Worm (Caenorhabditis elegans): ENCODE measurements around the gene W08F4.13.

DNA sequence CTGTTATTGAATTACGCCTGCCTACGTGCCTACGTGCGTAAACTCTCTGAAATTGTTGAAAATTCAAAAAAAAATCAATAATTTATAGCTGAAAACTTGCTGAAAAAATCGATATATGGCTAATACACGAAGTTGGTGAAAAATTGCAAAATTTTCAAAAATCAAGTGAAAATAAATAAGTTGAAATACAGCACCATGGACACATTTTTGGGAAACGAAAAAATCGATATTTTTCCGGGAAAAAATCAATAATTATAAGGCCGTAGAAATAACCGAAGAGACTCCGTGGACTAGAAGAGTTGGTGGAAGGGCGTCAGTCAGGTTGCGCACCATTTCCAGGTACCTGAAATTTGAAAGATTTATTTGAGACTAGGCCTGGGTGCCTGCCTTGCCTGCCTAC is 30.1 kb downstream of the W08F4.13 start:
- no peak for TF ChIP-seq ref-1 (GFP tag; conservative IDR thresholded peaks at IDR 0.05)
- TF ChIP-seq ztf-29 (GFP tag; IDR thresholded peaks at IDR 0.05), result no peak
- TF ChIP-seq tab-1 (GFP tag; IDR thresholded peaks at IDR 0.05), result no peak
- no peak for TF ChIP-seq ztf-23 (GFP tag; IDR thresholded peaks at IDR 0.05)
